Fruit fly (Drosophila melanogaster) whole organism, prepupa: ENCODE measurements around the gene corn.

Source experiments
- Blimp-1 ChIP-seq: fragments of 200-800 bp; sonication (Bioruptor generic); optimal IDR thresholded peaks from 3 replicates; lab custom pipeline; 2017; ENCODE audit warnings: missing biosample characterization, missing genetic modification characterization, mild to moderate bottlenecking, moderate library complexity, missing genetic modification reagents
- CG10631 ChIP-seq: fragments of 200-800 bp; sonication (Bioruptor generic); optimal IDR thresholded peaks from 2 replicates; lab custom pipeline; 2016; ENCODE audit warnings: missing biosample characterization, missing genetic modification characterization
- CG10669 ChIP-seq: fragments of 200-800 bp; sonication (Bioruptor generic); optimal IDR thresholded peaks from 3 replicates; lab custom pipeline; 2018; ENCODE audit warnings: missing biosample characterization, mild to moderate bottlenecking, missing genetic modification characterization, moderate library complexity
- CG11294 ChIP-seq: fragments of 200-800 bp; sonication (Bioruptor generic); IDR thresholded peaks from 2 replicates; pipeline ENCODE4 v1.3.6; 2022; ENCODE audit warnings: missing biosample characterization, missing genetic modification characterization
- CG15336 ChIP-seq: fragments of 200-800 bp; sonication (Bioruptor generic); IDR thresholded peaks from 2 replicates; pipeline ENCODE4 v1.3.6; 2022; ENCODE audit warnings: missing biosample characterization, missing genetic modification characterization
- CG1621 ChIP-seq: fragments of 200-800 bp; sonication (Bioruptor generic); optimal IDR thresholded peaks from 3 replicates; lab custom pipeline; 2018; ENCODE audit warnings: missing biosample characterization, mild to moderate bottlenecking, missing genetic modification characterization
- CG16779 ChIP-seq: fragments of 200-800 bp; sonication (Bioruptor generic); optimal IDR thresholded peaks from 3 replicates; lab custom pipeline; 2017; ENCODE audit warnings: missing biosample characterization, mild to moderate bottlenecking, missing genetic modification characterization
- CG3032 ChIP-seq: fragments of 200-800 bp; optimal IDR thresholded peaks from 2 replicates; lab custom pipeline; 2019; ENCODE audit warnings: missing biosample characterization, mild to moderate bottlenecking, missing genetic modification characterization, moderate library complexity
- CG32006 ChIP-seq: fragments of 200-800 bp; sonication (Bioruptor generic); optimal IDR thresholded peaks from 3 replicates; lab custom pipeline; 2017; ENCODE audit warnings: missing biosample characterization, mild to moderate bottlenecking, missing genetic modification characterization
- CG34406 ChIP-seq: fragments of 200-800 bp; sonication (Bioruptor generic); optimal IDR thresholded peaks from 3 replicates; lab custom pipeline; 2016; ENCODE audit warnings: missing biosample characterization, missing genetic modification characterization
- CG3919 ChIP-seq: fragments of 200-800 bp; sonication (Bioruptor generic); optimal IDR thresholded peaks from 3 replicates; lab custom pipeline; 2016; ENCODE audit warnings: missing biosample characterization, missing genetic modification characterization
- CG4318 ChIP-seq: fragments of 200-800 bp; sonication (Bioruptor generic); optimal IDR thresholded peaks from 3 replicates; lab custom pipeline; 2017; ENCODE audit warnings: missing biosample characterization, mild to moderate bottlenecking, missing genetic modification characterization
- CG6163 ChIP-seq: fragments of 200-800 bp; sonication (Bioruptor generic); IDR thresholded peaks from 3 replicates; pipeline ENCODE4 v1.3.6; 2022; ENCODE audit warnings: missing biosample characterization, missing genetic modification characterization
- CG6276 ChIP-seq: fragments of 200-800 bp; sonication (Bioruptor generic); optimal IDR thresholded peaks from 2 replicates; lab custom pipeline; 2017; ENCODE audit warnings: missing biosample characterization, mild to moderate bottlenecking, missing genetic modification characterization
- CG6792 ChIP-seq: fragments of 200-800 bp; sonication (Bioruptor generic); optimal IDR thresholded peaks from 3 replicates; lab custom pipeline; 2016; ENCODE audit warnings: missing biosample characterization, missing genetic modification characterization
- CG6808 ChIP-seq: fragments of 200-800 bp; sonication (Bioruptor generic); optimal IDR thresholded peaks from 3 replicates; lab custom pipeline; 2017; ENCODE audit warnings: missing biosample characterization, missing genetic modification characterization, mild to moderate bottlenecking, moderate library complexity, missing genetic modification reagents
- CG6854 ChIP-seq: fragments of 200-800 bp; sonication (Bioruptor generic); optimal IDR thresholded peaks from 2 replicates; lab custom pipeline; 2017; ENCODE audit warnings: missing biosample characterization, mild to moderate bottlenecking, missing genetic modification characterization
- CG8119 ChIP-seq: fragments of 200-800 bp; sonication (Bioruptor generic); IDR thresholded peaks from 3 replicates; pipeline ENCODE4 v1.3.6; 2022; ENCODE audit warnings: missing biosample characterization, missing genetic modification characterization
- CG8319 ChIP-seq: fragments of 200-800 bp; sonication (Bioruptor generic); optimal IDR thresholded peaks from 3 replicates; lab custom pipeline; 2016; ENCODE audit warnings: missing biosample characterization, missing genetic modification characterization
- CG8632 ChIP-seq: fragments of 200-800 bp; sonication (Bioruptor generic); optimal IDR thresholded peaks from 3 replicates; lab custom pipeline; 2016; ENCODE audit warnings: missing biosample characterization, missing genetic modification characterization
- CG9139 ChIP-seq: fragments of 200-800 bp; sonication (Bioruptor generic); optimal IDR thresholded peaks from 3 replicates; lab custom pipeline; 2017; ENCODE audit warnings: missing biosample characterization, mild to moderate bottlenecking, missing genetic modification characterization
- Eip75B ChIP-seq: fragments of 200-800 bp; sonication (Bioruptor generic); optimal IDR thresholded peaks from 3 replicates; lab custom pipeline; 2016; ENCODE audit warnings: missing biosample characterization, missing genetic modification characterization
- Eip78C ChIP-seq: fragments of 200-800 bp; sonication (Bioruptor generic); peaks from one replicate; lab custom pipeline; 2016; ENCODE audit warnings: missing biosample characterization, missing genetic modification characterization
- Eip93F ChIP-seq: fragments of 200-800 bp; sonication (Bioruptor generic); optimal IDR thresholded peaks from 2 replicates; lab custom pipeline; 2016; ENCODE audit warnings: missing biosample characterization, mild to moderate bottlenecking, missing genetic modification characterization
- Ets21C ChIP-seq: fragments of 200-800 bp; sonication (Bioruptor generic); optimal IDR thresholded peaks from 3 replicates; lab custom pipeline; 2016; ENCODE audit warnings: missing biosample characterization, missing genetic modification characterization
- Gug ChIP-seq: fragments of 200-800 bp; sonication (Bioruptor generic); IDR thresholded peaks from 2 replicates; pipeline ENCODE4 v1.3.6; 2022; ENCODE audit warnings: missing biosample characterization, missing genetic modification characterization
- Hr38 ChIP-seq: sonication (Bioruptor generic); optimal IDR thresholded peaks from 2 replicates; lab custom pipeline; 2016; ENCODE audit warnings: missing biosample characterization, missing genetic modification characterization
- Hr39 ChIP-seq: fragments of 200-800 bp; sonication (Bioruptor generic); optimal IDR thresholded peaks from 2 replicates; lab custom pipeline; 2016; ENCODE audit warnings: missing biosample characterization, missing genetic modification characterization
- Hr4 ChIP-seq: fragments of 200-800 bp; sonication (Bioruptor generic); optimal IDR thresholded peaks from 3 replicates; lab custom pipeline; 2016; ENCODE audit warnings: missing biosample characterization, missing genetic modification characterization
- Lpt ChIP-seq: fragments of 200-800 bp; sonication (Bioruptor generic); optimal IDR thresholded peaks from 3 replicates; lab custom pipeline; 2016; ENCODE audit warnings: missing biosample characterization, missing genetic modification characterization
- OdsH ChIP-seq: fragments of 200-800 bp; sonication (Bioruptor generic); optimal IDR thresholded peaks from 3 replicates; lab custom pipeline; 2016; ENCODE audit warnings: missing biosample characterization, missing genetic modification characterization
- Smox ChIP-seq: fragments of 200-800 bp; sonication (Bioruptor generic); optimal IDR thresholded peaks from 3 replicates; lab custom pipeline; 2016; ENCODE audit warnings: missing biosample characterization, missing genetic modification characterization
- Sox102F ChIP-seq: fragments of 200-800 bp; sonication (Bioruptor generic); optimal IDR thresholded peaks from 2 replicates; lab custom pipeline; 2016; ENCODE audit warnings: missing biosample characterization, mild to moderate bottlenecking, missing genetic modification characterization
- Sox14 ChIP-seq: fragments of 200-800 bp; sonication (Bioruptor generic); optimal IDR thresholded peaks from 3 replicates; lab custom pipeline; 2016; ENCODE audit warnings: missing biosample characterization, missing genetic modification characterization
- Sox15 ChIP-seq: fragments of 200-800 bp; sonication (Bioruptor generic); optimal IDR thresholded peaks from 3 replicates; lab custom pipeline; 2016; ENCODE audit warnings: missing biosample characterization, missing genetic modification characterization
- achi ChIP-seq: fragments of 200-800 bp; sonication (Bioruptor generic); optimal IDR thresholded peaks from 3 replicates; lab custom pipeline; 2016; ENCODE audit warnings: missing biosample characterization, missing genetic modification characterization
- acj6 ChIP-seq: fragments of 200-800 bp; sonication (Bioruptor generic); optimal IDR thresholded peaks from 3 replicates; lab custom pipeline; 2016; ENCODE audit warnings: missing biosample characterization, missing genetic modification characterization
- cyc ChIP-seq: fragments of 200-800 bp; sonication (Bioruptor generic); optimal IDR thresholded peaks from 3 replicates; lab custom pipeline; 2016; ENCODE audit warnings: missing biosample characterization, missing genetic modification characterization
- dac ChIP-seq: fragments of 200-800 bp; sonication (Bioruptor generic); optimal IDR thresholded peaks from 2 replicates; lab custom pipeline; 2017; ENCODE audit warnings: missing biosample characterization, mild to moderate bottlenecking, missing genetic modification characterization
- dsx ChIP-seq: fragments of 200-800 bp; optimal IDR thresholded peaks from 3 replicates; lab custom pipeline; 2019; ENCODE audit warnings: missing biosample characterization, mild to moderate bottlenecking, missing genetic modification characterization, moderate library complexity; ENCODE audit not compliant: poor library complexity, severe bottlenecking
- eg ChIP-seq: fragments of 200-800 bp; sonication (Bioruptor generic); IDR thresholded peaks from 3 replicates; pipeline ENCODE4 v1.3.6; 2022; ENCODE audit warnings: missing biosample characterization, missing genetic modification characterization
- esn ChIP-seq: fragments of 200-800 bp; sonication (Bioruptor generic); optimal IDR thresholded peaks from 2 replicates; lab custom pipeline; 2016; ENCODE audit warnings: missing biosample characterization, mild to moderate bottlenecking, missing genetic modification characterization, moderate library complexity
- fd85E ChIP-seq: fragments of 200-800 bp; sonication (Bioruptor generic); optimal IDR thresholded peaks from 3 replicates; lab custom pipeline; 2016; ENCODE audit warnings: missing biosample characterization, missing genetic modification characterization
- fkh ChIP-seq: fragments of 200-800 bp; sonication (Bioruptor generic); optimal IDR thresholded peaks from 3 replicates; lab custom pipeline; 2017; ENCODE audit warnings: missing biosample characterization, mild to moderate bottlenecking, missing genetic modification characterization, moderate library complexity
- lz ChIP-seq: fragments of 200-800 bp; sonication (Bioruptor generic); optimal IDR thresholded peaks from 3 replicates; lab custom pipeline; 2016; ENCODE audit warnings: missing biosample characterization, missing genetic modification characterization
- net ChIP-seq: fragments of 200-800 bp; sonication (Bioruptor generic); optimal IDR thresholded peaks from 3 replicates; lab custom pipeline; 2016; ENCODE audit warnings: missing biosample characterization, missing genetic modification characterization
- pdm3 ChIP-seq: fragments of 200-800 bp; sonication (Bioruptor generic); optimal IDR thresholded peaks from 3 replicates; lab custom pipeline; 2016; ENCODE audit warnings: missing biosample characterization, missing genetic modification characterization
- salr ChIP-seq, 2 experiments: fragments of 200-800 bp; sonication (Bioruptor generic); optimal IDR thresholded peaks; 3 replicates each; lab custom pipeline; 2016 to 2018; ENCODE audit warnings: missing biosample characterization in 2 of 2, missing genetic modification characterization in 2 of 2, mild to moderate bottlenecking in 1 of 2
- spab ChIP-seq: fragments of 200-800 bp; sonication (Bioruptor generic); optimal IDR thresholded peaks from 2 replicates; lab custom pipeline; 2017; ENCODE audit warnings: missing biosample characterization, mild to moderate bottlenecking, missing genetic modification characterization, missing genetic modification reagents
- ss ChIP-seq, 2 experiments: fragments of 200-800 bp; sonication (Bioruptor generic); optimal IDR thresholded peaks; 2 replicates in 1 of 2; 3 replicates in 1 of 2; lab custom pipeline; 2017 to 2018; ENCODE audit warnings: mild to moderate bottlenecking in 2 of 2, missing biosample characterization in 2 of 2, missing genetic modification characterization in 2 of 2, moderate library complexity in 1 of 2
- svp ChIP-seq: fragments of 200-800 bp; sonication (Bioruptor generic); peaks from one replicate; lab custom pipeline; 2016; ENCODE audit warnings: missing biosample characterization, missing genetic modification characterization
- topi ChIP-seq: fragments of 200-800 bp; sonication (Bioruptor generic); optimal IDR thresholded peaks from 3 replicates; lab custom pipeline; 2016; ENCODE audit warnings: missing biosample characterization, missing genetic modification characterization
- vri ChIP-seq: fragments of 200-800 bp; sonication (Bioruptor generic); optimal IDR thresholded peaks from 3 replicates; lab custom pipeline; 2016; ENCODE audit warnings: missing biosample characterization, mild to moderate bottlenecking, missing genetic modification characterization

Gene corn

DNA sequence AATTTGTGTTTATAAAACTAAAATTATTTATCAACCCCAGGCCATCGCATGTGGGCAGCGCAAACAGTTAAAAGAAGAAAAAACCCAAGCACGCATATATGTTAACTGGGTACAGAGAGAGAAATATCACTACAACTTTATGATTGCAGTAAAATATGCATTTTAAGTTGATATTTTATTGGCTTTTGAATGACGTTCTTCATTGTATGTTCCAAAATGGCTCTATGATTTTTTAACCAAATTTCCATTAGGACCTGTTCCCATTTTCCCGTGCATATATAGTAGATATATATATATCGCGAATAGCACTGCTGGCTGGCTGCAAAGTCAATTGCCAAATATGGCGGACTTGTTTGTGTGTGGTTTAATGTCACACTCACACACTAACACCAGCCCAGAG lies 60.3 kb downstream of the corn start:
- TF ChIP-seq spab (GFP tag; lab: Kevin White, UChicago) = no peak
- no peak for TF ChIP-seq lz (GFP tag; lab: Kevin White, UChicago)
- no peak for TF ChIP-seq Blimp-1 (GFP tag; lab: Kevin White, UChicago)
- no peak for TF ChIP-seq ss (GFP tag; optimal IDR thresholded peaks at IDR 0.05; lab: Kevin White, UChicago)
- TF ChIP-seq Smox (GFP tag; lab: Kevin White, UChicago) = no peak
- TF ChIP-seq CG11294 (GFP tag; lab: Robert Waterston, UW) = peak; percentile 27; the same call in 1 of the 2 replicates
- peak in 1 of 2 experiments; percentile 8 for TF ChIP-seq salr (GFP tag; optimal IDR thresholded peaks at IDR 0.05; lab: Kevin White, UChicago)
- TF ChIP-seq CG6792 = no peak
- TF ChIP-seq CG3032 = no peak
- peak; percentile 48 for TF ChIP-seq CG32006 (GFP tag; lab: Kevin White, UChicago)
- TF ChIP-seq Hr4 (GFP tag; lab: Kevin White, UChicago) = peak; percentile 61
- TF ChIP-seq Sox15 (GFP tag; lab: Kevin White, UChicago) = no peak
- TF ChIP-seq Eip93F = no peak
- peak; percentile 46; the same call in 2 of the 3 replicates for TF ChIP-seq CG8119 (GFP tag; lab: Robert Waterston, UW)
- TF ChIP-seq Sox102F (GFP tag; lab: Kevin White, UChicago) = no peak
- no peak for TF ChIP-seq achi (GFP tag; lab: Kevin White, UChicago)
- TF ChIP-seq Lpt (GFP tag; lab: Kevin White, UChicago) = peak; percentile 40
- TF ChIP-seq CG9139 (GFP tag; lab: Kevin White, UChicago) = no peak
- TF ChIP-seq fd85E (GFP tag; lab: Kevin White, UChicago) = no peak
- no peak for TF ChIP-seq dac (GFP tag; lab: Kevin White, UChicago)
- peak; percentile 67 for TF ChIP-seq CG15336 (GFP tag; lab: Robert Waterston, UW)
- TF ChIP-seq Eip78C (GFP tag; lab: Kevin White, UChicago) = peak; percentile 63
- TF ChIP-seq CG4318 (GFP tag; lab: Kevin White, UChicago) = peak; percentile 2
- peak; percentile 56; the same call in 2 of the 3 replicates for TF ChIP-seq CG6163 (GFP tag; lab: Robert Waterston, UW)
- peak; percentile 33 for TF ChIP-seq CG6276
- TF ChIP-seq CG10631 (GFP tag; lab: Kevin White, UChicago) = no peak
- TF ChIP-seq Gug (GFP tag; lab: Robert Waterston, UW) = peak; percentile 37; the same call in 1 of the 2 replicates
- TF ChIP-seq eg (GFP tag; lab: Robert Waterston, UW) = peak; percentile 77
- TF ChIP-seq esn (GFP tag; lab: Kevin White, UChicago) = no peak
- TF ChIP-seq CG6808 (GFP tag; lab: Kevin White, UChicago) = no peak
- TF ChIP-seq vri (GFP tag; lab: Kevin White, UChicago) = no peak
- no peak for TF ChIP-seq Hr38
- TF ChIP-seq CG10669 (GFP tag; lab: Kevin White, UChicago) = no peak
- no peak for TF ChIP-seq CG34406 (GFP tag; lab: Kevin White, UChicago)
- no peak for TF ChIP-seq Eip75B (GFP tag; lab: Kevin White, UChicago)
- TF ChIP-seq cyc (GFP tag; lab: Kevin White, UChicago) = no peak
- peak; percentile 27 for TF ChIP-seq CG3919
- no peak for TF ChIP-seq OdsH (GFP tag; lab: Kevin White, UChicago)
- peak; percentile 25 for TF ChIP-seq Hr39 (GFP tag; lab: Kevin White, UChicago)
- TF ChIP-seq CG8632 = no peak
- no peak for TF ChIP-seq dsx (GFP tag; lab: Kevin White, UChicago)
- peak; percentile 1 for TF ChIP-seq net (GFP tag; lab: Kevin White, UChicago)
- TF ChIP-seq acj6 = peak; percentile 10
- TF ChIP-seq pdm3 (GFP tag; lab: Kevin White, UChicago) = peak; percentile 18
- no peak for TF ChIP-seq CG1621
- TF ChIP-seq CG16779 (tag; lab: Kevin White, UChicago) = no peak
- TF ChIP-seq Sox14 (GFP tag; lab: Kevin White, UChicago) = no peak
- no peak for TF ChIP-seq topi
- no peak for TF ChIP-seq CG6854 (GFP tag; lab: Kevin White, UChicago)
- no peak for TF ChIP-seq fkh (GFP tag; lab: Kevin White, UChicago)
- no peak for TF ChIP-seq Ets21C (GFP tag; lab: Kevin White, UChicago)
- TF ChIP-seq svp (GFP tag; lab: Kevin White, UChicago) = no peak
- TF ChIP-seq CG8319 (GFP tag; lab: Kevin White, UChicago) = no peak
